Worm (Caenorhabditis elegans): ENCODE results near the gene T12G3.4.

The T12G3.4 gene

ce11 chrIV:12032383-12032782, 15.7 kb upstream of the T12G3.4 start (continued):
- peak; percentile 17; the same call in 1 of the 2 replicates for TF ChIP-seq egrh-3 (GFP tag; IDR thresholded peaks at IDR 0.05)
- no peak for TF ChIP-seq F37B4.10 (GFP tag; IDR thresholded peaks at IDR 0.05)
- no peak for TF ChIP-seq lsy-27 (tag; optimal IDR thresholded peaks at IDR 0.05; ENCODE audit: borderline replicate concordance, insufficient read depth)
- TF ChIP-seq B0019.2 (GFP tag; conservative IDR thresholded peaks at IDR 0.05), result no peak
- TF ChIP-seq snpc-3.4 (tag; optimal IDR thresholded peaks at IDR 0.05), result no peak
- TF ChIP-seq nfya-2 (GFP tag; IDR thresholded peaks at IDR 0.05), result no peak
- no peak for TF ChIP-seq lin-26 (GFP tag; IDR thresholded peaks at IDR 0.05)
- TF ChIP-seq Y79H2A.3 (GFP tag; conservative IDR thresholded peaks at IDR 0.05), result no peak
- TF ChIP-seq ztf-26 (tag; optimal IDR thresholded peaks at IDR 0.05), result peak; percentile 72
- peak; percentile 90 for TF ChIP-seq ceh-27 (GFP tag; optimal IDR thresholded peaks at IDR 0.05)
- TF ChIP-seq unc-130 (GFP tag; optimal IDR thresholded peaks at IDR 0.05), result no peak
- TF ChIP-seq lag-1 (GFP tag; IDR thresholded peaks at IDR 0.05), result no peak
- no peak for TF ChIP-seq cebp-2 (GFP tag; IDR thresholded peaks at IDR 0.05)
- no peak for TF ChIP-seq lsl-1 (GFP tag; optimal IDR thresholded peaks at IDR 0.05)
- TF ChIP-seq C17E4.6 (GFP tag; IDR thresholded peaks at IDR 0.05), result peak; percentile 44; the same call in 1 of the 2 replicates
- TF ChIP-seq Y95B8A.8 (GFP tag; IDR thresholded peaks at IDR 0.05), result peak; percentile 48; the same call in 1 of the 2 replicates
- no peak for TF ChIP-seq ceh-91 (GFP tag; IDR thresholded peaks at IDR 0.05)
- TF ChIP-seq nhr-179 (tag; optimal IDR thresholded peaks at IDR 0.05), result no peak
- TF ChIP-seq F52B5.7 (tag; optimal IDR thresholded peaks at IDR 0.05), result no peak
- peak; percentile 62 for TF ChIP-seq tbp1 (GFP tag; optimal IDR thresholded peaks at IDR 0.05)
- no peak for TF ChIP-seq sptf-2 (GFP tag; optimal IDR thresholded peaks at IDR 0.05)
- TF ChIP-seq ekl-4 (GFP tag; IDR thresholded peaks at IDR 0.05), result peak; percentile 80
- TF ChIP-seq Y67H2A.10 (GFP tag; conservative IDR thresholded peaks at IDR 0.05), result no peak; the same call in 1 of the 2 replicates
- no peak for TF ChIP-seq efl-1 (GFP tag; optimal IDR thresholded peaks at IDR 0.05)
- TF ChIP-seq dox-1 (GFP tag; IDR thresholded peaks at IDR 0.05), result peak; percentile 86
- no peak for TF ChIP-seq nhr-120 (GFP tag; IDR thresholded peaks at IDR 0.05)
- TF ChIP-seq ceh-100 (GFP tag; IDR thresholded peaks at IDR 0.05), result no peak
- peak; percentile 86 for TF ChIP-seq somi-1 (GFP tag; optimal IDR thresholded peaks at IDR 0.05)
- no peak for TF ChIP-seq sdz-38 (tag; optimal IDR thresholded peaks at IDR 0.05)
- TF ChIP-seq mes-4 (tag; optimal IDR thresholded peaks at IDR 0.05), result no peak
- TF ChIP-seq F10E7.11 (tag; optimal IDR thresholded peaks at IDR 0.05), result no peak
- peak; percentile 65 for TF ChIP-seq tlf-1 (GFP tag; optimal IDR thresholded peaks at IDR 0.05)
- peak; percentile 58 for TF ChIP-seq ztf-3 (GFP tag; optimal IDR thresholded peaks at IDR 0.05)
- TF ChIP-seq attf-3 (GFP tag; conservative IDR thresholded peaks at IDR 0.05), result no peak
- TF ChIP-seq B0035.1 (tag; optimal IDR thresholded peaks at IDR 0.05), result peak; percentile 64
- TF ChIP-seq xnd-1 (tag; optimal IDR thresholded peaks at IDR 0.05), result no peak
- TF ChIP-seq akir-1 (GFP tag; optimal IDR thresholded peaks at IDR 0.05), result no peak
- TF ChIP-seq athp-1 (tag; optimal IDR thresholded peaks at IDR 0.05), result peak; percentile 84
- TF ChIP-seq nhr-80 (tag; optimal IDR thresholded peaks at IDR 0.05), result peak; percentile 98
- TF ChIP-seq ama-1 (optimal IDR thresholded peaks at IDR 0.05), result no peak
- no peak for TF ChIP-seq ama-1 (GFP tag; optimal IDR thresholded peaks at IDR 0.05)
- TF ChIP-seq ztf-28 (GFP tag; IDR thresholded peaks at IDR 0.05), result no peak
- peak; percentile 82 for TF ChIP-seq zfh-2 (GFP tag; conservative IDR thresholded peaks at IDR 0.05)
- peak; percentile 63 for TF ChIP-seq ZK185.1 (tag; optimal IDR thresholded peaks at IDR 0.05; ENCODE audit: poor library complexity, severe bottlenecking)
- peak; percentile 84 for TF ChIP-seq chd-7 (tag; optimal IDR thresholded peaks at IDR 0.05)
- no peak for TF ChIP-seq dpl-1 (GFP tag; optimal IDR thresholded peaks at IDR 0.05)
